Worm (Caenorhabditis elegans) whole organism, late embryonic: ENCODE results near the gene acs-21.

ENCODE experiments used
- ama-1 ChIP-seq: fragments of 150-350 bp; optimal IDR thresholded peaks from 2 replicates; lab custom pipeline; 2014
- nhr-11 ChIP-seq: fragments of 150-350 bp; optimal IDR thresholded peaks from 2 replicates; lab custom pipeline; 2014; ENCODE audit warnings: missing biosample characterization, missing genetic modification characterization

DNA sequence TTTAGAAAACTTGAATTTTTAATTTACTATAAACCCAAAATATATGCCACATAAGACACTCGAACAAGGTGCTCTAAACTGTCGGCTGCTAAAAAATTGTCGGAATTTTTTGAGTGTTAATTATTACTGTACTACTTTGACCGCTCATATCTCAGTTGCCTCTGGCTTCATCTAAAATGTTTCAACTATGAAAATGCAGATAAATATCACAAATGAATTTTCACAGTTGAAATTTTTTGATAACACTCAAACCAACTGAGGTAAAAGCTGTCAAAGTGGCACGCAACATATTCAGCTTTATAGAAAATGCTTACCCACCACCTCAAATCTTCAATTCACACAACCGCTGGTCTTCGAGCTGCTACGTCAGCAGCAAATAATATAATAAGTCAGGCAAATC is at the start of gene acs-21:
- TF ChIP-seq ama-1 (no peak), nhr-11 (tag; lab: Kevin White, UChicago) (no peak)
